Fruit fly (Drosophila melanogaster): Measurements from ENCODE around the gene CG9988.

CG9988 gene

DNA sequence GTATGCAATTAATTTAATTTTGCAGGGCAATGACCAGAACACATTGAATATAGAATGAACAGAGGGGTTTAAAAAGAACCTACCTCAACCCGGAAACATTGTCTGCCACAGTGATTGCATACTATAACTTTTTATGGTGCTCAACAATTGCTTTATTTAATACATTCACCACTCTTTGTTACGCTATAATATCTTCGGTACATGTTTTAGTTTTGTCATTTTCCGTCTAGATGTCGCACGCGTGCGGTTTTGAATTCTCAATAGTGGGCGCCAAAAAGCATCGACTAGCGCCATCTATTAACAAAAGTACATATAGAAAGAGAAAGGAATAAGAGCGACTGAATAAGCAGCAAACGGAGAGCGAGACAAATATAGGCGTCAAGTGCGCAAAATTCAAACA, 35.9 kb downstream of the CG9988 start (continued):
- no peak for TF ChIP-seq MESR4 (GFP tag; optimal IDR thresholded peaks at IDR 0.05)
- TF ChIP-seq CG10321 (GFP tag; IDR thresholded peaks at IDR 0.05) = peak; percentile 98
- TF ChIP-seq CG10654 (GFP tag; optimal IDR thresholded peaks at IDR 0.05) = peak; percentile 82
- TF ChIP-seq CG17361 (GFP tag; IDR thresholded peaks at IDR 0.05) = no peak; the same call in 2 of the 3 replicates
- TF ChIP-seq Bdp1 (GFP tag; optimal IDR thresholded peaks at IDR 0.05) = peak; percentile 32
- TF ChIP-seq repo (GFP tag; optimal IDR thresholded peaks at IDR 0.05) = peak; percentile 82
- TF ChIP-seq emc (GFP tag; optimal IDR thresholded peaks at IDR 0.05) = peak; percentile 65
- peak; percentile 87 for TF ChIP-seq chn (GFP tag; optimal IDR thresholded peaks at IDR 0.05)
- TF ChIP-seq ERR (GFP tag; optimal IDR thresholded peaks at IDR 0.05) = no peak
- TF ChIP-seq eyg (GFP tag; optimal IDR thresholded peaks at IDR 0.05) = peak; percentile 62
- TF ChIP-seq lola (GFP tag; optimal IDR thresholded peaks at IDR 0.05) = no peak
- TF ChIP-seq mld (GFP tag; IDR thresholded peaks at IDR 0.05; ENCODE audit: partially characterized antibody) = no peak
- peak; percentile 34 for TF ChIP-seq Sox100B (GFP tag; optimal IDR thresholded peaks at IDR 0.05)
- TF ChIP-seq Usf (GFP tag; optimal IDR thresholded peaks at IDR 0.05) = peak; percentile 63
- peak; percentile 17 for TF ChIP-seq BEAF-32 (GFP tag; optimal IDR thresholded peaks at IDR 0.05)
- peak; percentile 87 for TF ChIP-seq CG30403 (GFP tag; optimal IDR thresholded peaks at IDR 0.05)
- TF ChIP-seq CG13296 (GFP tag; optimal IDR thresholded peaks at IDR 0.05) = peak; percentile 23
- TF ChIP-seq Nf-YB (GFP tag; optimal IDR thresholded peaks at IDR 0.05) = peak; percentile 34
- TF ChIP-seq CG2875 (GFP tag; optimal IDR thresholded peaks at IDR 0.05) = peak; percentile 77
- peak; percentile 69 for TF ChIP-seq CG3847 (GFP tag; IDR thresholded peaks at IDR 0.05)
- TF ChIP-seq vnd (GFP tag; IDR thresholded peaks at IDR 0.05; ENCODE audit: partially characterized antibody) = no peak
- TF ChIP-seq abd-A (tag; optimal IDR thresholded peaks at IDR 0.05) = peak; percentile 12
- TF ChIP-seq CG11398 (GFP tag; optimal IDR thresholded peaks at IDR 0.05) = peak; percentile 78
- peak; percentile 80 for TF ChIP-seq tio (GFP tag; optimal IDR thresholded peaks at IDR 0.05)
- peak; percentile 89 for TF ChIP-seq CG1832 (GFP tag; optimal IDR thresholded peaks at IDR 0.05)
- TF ChIP-seq CG2712 (tag; optimal IDR thresholded peaks at IDR 0.05) = peak; percentile 80
- TF ChIP-seq CG12236 (GFP tag; optimal IDR thresholded peaks at IDR 0.05) = peak; percentile 76
- TF ChIP-seq jigr1 (GFP tag; IDR thresholded peaks at IDR 0.05) = no peak
- TF ChIP-seq CG15073 (GFP tag; optimal IDR thresholded peaks at IDR 0.05) = peak; percentile 59
- peak; percentile 89 to 91 for TF ChIP-seq dpn (GFP tag; optimal IDR thresholded peaks at IDR 0.05)
- peak; percentile 20 for TF ChIP-seq CG15011 (GFP tag; optimal IDR thresholded peaks at IDR 0.05)
- peak; percentile 72 for TF ChIP-seq CG5953 (GFP tag; IDR thresholded peaks at IDR 0.05)
- TF ChIP-seq CG9609 (GFP tag; optimal IDR thresholded peaks at IDR 0.05) = peak; percentile 81
- TF ChIP-seq stc (GFP tag; IDR thresholded peaks at IDR 0.05) = peak; percentile 76
- TF ChIP-seq CG31388 (GFP tag; optimal IDR thresholded peaks at IDR 0.05) = peak; percentile 73
- TF ChIP-seq CG10979 (tag; optimal IDR thresholded peaks at IDR 0.05) = no peak
- no peak; the same call in 1 of the 2 replicates for TF ChIP-seq Xrp1 (GFP tag; IDR thresholded peaks at IDR 0.05)
- TF ChIP-seq CG12659 (GFP tag; optimal IDR thresholded peaks at IDR 0.05) = peak; percentile 73
- TF ChIP-seq Kr (GFP tag; optimal IDR thresholded peaks at IDR 0.05) = no peak
- peak; percentile 88 for TF ChIP-seq dysf (GFP tag; IDR thresholded peaks at IDR 0.05)
- no peak for TF ChIP-seq toy (GFP tag; IDR thresholded peaks at IDR 0.05)
- TF ChIP-seq ash1 (GFP tag; optimal IDR thresholded peaks at IDR 0.05) = peak; percentile 63
- TF ChIP-seq CG8359 (GFP tag; optimal IDR thresholded peaks at IDR 0.05; ENCODE audit: borderline replicate concordance) = peak; percentile 47
- TF ChIP-seq sqz (GFP tag; optimal IDR thresholded peaks at IDR 0.05) = peak; percentile 31
- peak; percentile 79 for TF ChIP-seq dmrt11E (tag; optimal IDR thresholded peaks at IDR 0.05)
- peak; percentile 90 for TF ChIP-seq Dbx (GFP tag; IDR thresholded peaks at IDR 0.05)
- TF ChIP-seq CG18262 (tag; optimal IDR thresholded peaks at IDR 0.05) = peak; percentile 74
- TF ChIP-seq Hsf (GFP tag; optimal IDR thresholded peaks at IDR 0.05) = peak; percentile 93
- TF ChIP-seq TFAM (GFP tag; optimal IDR thresholded peaks at IDR 0.05) = peak; percentile 64
- TF ChIP-seq CG15479 (GFP tag; optimal IDR thresholded peaks at IDR 0.05) = no peak
- no peak for TF ChIP-seq gro (GFP tag; optimal IDR thresholded peaks at IDR 0.05)

Data from whole organism, embryonic.